Worm (Caenorhabditis elegans) whole organism, L3 larva: Measurements from ENCODE around the gene C28H8.5.
A peak's percentile ranks its signal among the peaks of the same experiment; 100 is the strongest.

Source experiments
- R02D3.7 ChIP-seq: fragments of 150-350 bp; optimal IDR thresholded peaks from 2 replicates; lab custom pipeline; 2014; ENCODE audit warnings: missing biosample characterization, missing genetic modification characterization
- ZK546.5 ChIP-seq: sonication (generic microtip); optimal IDR thresholded peaks from 2 replicates; lab custom pipeline; 2017; ENCODE audit warnings: missing biosample characterization, missing genetic modification characterization
- aly-2 ChIP-seq: fragments of 150-350 bp; optimal IDR thresholded peaks from 2 replicates; lab custom pipeline; 2014; ENCODE audit warnings: missing biosample characterization, missing genetic modification characterization
- ama-1 ChIP-seq: fragments of 150-350 bp; optimal IDR thresholded peaks from 2 replicates; lab custom pipeline; 2018
- ceh-16 ChIP-seq: sonication (generic microtip); optimal IDR thresholded peaks from 2 replicates; lab custom pipeline; 2017; ENCODE audit warnings: missing biosample characterization, missing genetic modification characterization
- ceh-82 ChIP-seq: fragments of 150-350 bp; optimal IDR thresholded peaks from 2 replicates; lab custom pipeline; 2014; ENCODE audit warnings: missing biosample characterization, missing genetic modification characterization
- daf-12 ChIP-seq: fragments of 150-350 bp; optimal IDR thresholded peaks from 2 replicates; lab custom pipeline; 2014; ENCODE audit warnings: missing biosample characterization, missing genetic modification reagents, missing genetic modification characterization
- egl-27 ChIP-seq: sonication (generic microtip); optimal IDR thresholded peaks from 4 replicates; lab custom pipeline; 2017; ENCODE audit warnings: missing biosample characterization, missing genetic modification reagents, missing genetic modification characterization
- egl-5 ChIP-seq: fragments of 150-350 bp; optimal IDR thresholded peaks from 2 replicates; lab custom pipeline; 2017; ENCODE audit warnings: missing biosample characterization, missing genetic modification reagents, missing genetic modification characterization, inconsistent platforms
- elt-1 ChIP-seq: fragments of 150-350 bp; optimal IDR thresholded peaks from 2 replicates; lab custom pipeline; 2014; ENCODE audit warnings: missing biosample characterization, missing genetic modification characterization
- elt-2 ChIP-seq: sonication (generic microtip); optimal IDR thresholded peaks from 2 replicates; lab custom pipeline; 2016; ENCODE audit warnings: missing genetic modification reagents, mild to moderate bottlenecking, missing genetic modification characterization, missing compliant biosample characterization
- elt-3 ChIP-seq, 3 experiments: fragments of 150-350 bp in 1 of 3; sonication (generic microtip) in 2 of 3; optimal IDR thresholded peaks; 2 replicates in 2 of 3; 4 replicates in 1 of 3; lab custom pipeline; 2014 to 2017; ENCODE audit warnings: missing biosample characterization in 3 of 3, missing genetic modification characterization in 3 of 3
- fkh-10 ChIP-seq: sonication (generic microtip); optimal IDR thresholded peaks from 2 replicates; lab custom pipeline; 2017; ENCODE audit warnings: missing biosample characterization, missing genetic modification reagents, missing genetic modification characterization
- fkh-2 ChIP-seq: fragments of 150-350 bp; optimal IDR thresholded peaks from 2 replicates; lab custom pipeline; 2014; ENCODE audit warnings: missing biosample characterization, missing genetic modification reagents, missing genetic modification characterization
- fos-1 ChIP-seq: fragments of 150-350 bp; optimal IDR thresholded peaks from 2 replicates; lab custom pipeline; 2014; ENCODE audit warnings: missing biosample characterization, missing genetic modification characterization
- hmg-11 ChIP-seq: sonication (generic microtip); optimal IDR thresholded peaks from 2 replicates; lab custom pipeline; 2016; ENCODE audit warnings: missing genetic modification characterization, missing compliant biosample characterization
- jun-1 ChIP-seq: fragments of 150-350 bp; optimal IDR thresholded peaks from 2 replicates; lab custom pipeline; 2014; ENCODE audit warnings: missing biosample characterization, missing genetic modification reagents, missing genetic modification characterization
- lin-15B ChIP-seq: fragments of 150-350 bp; optimal IDR thresholded peaks from 2 replicates; lab custom pipeline; 2014; ENCODE audit warnings: missing biosample characterization, missing genetic modification characterization
- lin-39 ChIP-seq: fragments of 150-350 bp; optimal IDR thresholded peaks from 2 replicates; lab custom pipeline; 2018; ENCODE audit warnings: missing biosample characterization, missing genetic modification reagents, missing genetic modification characterization
- lsy-12 ChIP-seq: sonication (generic microtip); optimal IDR thresholded peaks from 2 replicates; lab custom pipeline; 2016; ENCODE audit warnings: mild to moderate bottlenecking, missing genetic modification characterization, missing compliant biosample characterization
- mdl-1 ChIP-seq: fragments of 150-350 bp; optimal IDR thresholded peaks from 2 replicates; lab custom pipeline; 2014; ENCODE audit warnings: missing biosample characterization, missing genetic modification characterization
- nfya-1 ChIP-seq: sonication (generic microtip); optimal IDR thresholded peaks from 2 replicates; lab custom pipeline; 2017; ENCODE audit warnings: missing genetic modification characterization, mild to moderate bottlenecking, missing compliant biosample characterization, antibody characterized with exemption, moderate library complexity; ENCODE audit not compliant: insufficient read depth
- nhr-11 ChIP-seq: fragments of 150-350 bp; optimal IDR thresholded peaks from 2 replicates; lab custom pipeline; 2014; ENCODE audit warnings: missing biosample characterization, missing genetic modification characterization
- nhr-12 ChIP-seq: fragments of 150-350 bp; optimal IDR thresholded peaks from 2 replicates; lab custom pipeline; 2014; ENCODE audit warnings: missing biosample characterization, missing genetic modification characterization
- nhr-23 ChIP-seq: fragments of 150-350 bp; optimal IDR thresholded peaks from 2 replicates; lab custom pipeline; 2014; ENCODE audit warnings: missing biosample characterization, missing genetic modification reagents, missing genetic modification characterization
- nhr-237 ChIP-seq: fragments of 150-350 bp; optimal IDR thresholded peaks from 2 replicates; lab custom pipeline; 2014; ENCODE audit warnings: missing biosample characterization, missing genetic modification characterization
- nhr-25 ChIP-seq: sonication (generic microtip); optimal IDR thresholded peaks from 2 replicates; lab custom pipeline; 2017; ENCODE audit warnings: missing biosample characterization, missing genetic modification characterization
- nhr-28 ChIP-seq: fragments of 150-350 bp; optimal IDR thresholded peaks from 2 replicates; lab custom pipeline; 2014; ENCODE audit warnings: missing biosample characterization, missing genetic modification characterization
- nhr-43 ChIP-seq: sonication (generic microtip); optimal IDR thresholded peaks from 2 replicates; lab custom pipeline; 2016; ENCODE audit warnings: mild to moderate bottlenecking, missing genetic modification characterization, missing compliant biosample characterization; ENCODE audit not compliant: poor library complexity, severe bottlenecking
- nhr-67 ChIP-seq: fragments of 150-350 bp; optimal IDR thresholded peaks from 2 replicates; lab custom pipeline; 2014; ENCODE audit warnings: missing biosample characterization, missing genetic modification characterization
- nhr-76 ChIP-seq: fragments of 150-350 bp; sonication (generic microtip); optimal IDR thresholded peaks from 5 replicates; lab custom pipeline; 2014; ENCODE audit warnings: missing biosample characterization, missing genetic modification characterization
- nhr-77 ChIP-seq: fragments of 150-350 bp; optimal IDR thresholded peaks from 2 replicates; lab custom pipeline; 2014; ENCODE audit warnings: missing biosample characterization, missing genetic modification characterization
- pha-4 ChIP-seq: fragments of 150-350 bp; optimal IDR thresholded peaks from 2 replicates; lab custom pipeline; 2014; ENCODE audit warnings: missing biosample characterization, missing genetic modification reagents, missing genetic modification characterization
- sea-2 ChIP-seq: fragments of 150-350 bp; sonication (generic microtip); optimal IDR thresholded peaks from 4 replicates; lab custom pipeline; 2014; ENCODE audit warnings: missing biosample characterization, missing genetic modification reagents, missing genetic modification characterization
- skn-1 ChIP-seq: fragments of 150-350 bp; optimal IDR thresholded peaks from 2 replicates; lab custom pipeline; 2014; ENCODE audit warnings: missing biosample characterization, missing genetic modification characterization
- snpc-4 ChIP-seq: fragments of 150-350 bp; optimal IDR thresholded peaks from 2 replicates; lab custom pipeline; 2014; ENCODE audit warnings: missing biosample characterization, missing genetic modification characterization
- tbx-2 ChIP-seq: sonication (generic microtip); optimal IDR thresholded peaks from 2 replicates; lab custom pipeline; 2016; ENCODE audit warnings: mild to moderate bottlenecking, missing genetic modification characterization, missing compliant biosample characterization
- unc-39 ChIP-seq: sonication (generic microtip); optimal IDR thresholded peaks from 4 replicates; lab custom pipeline; 2017; ENCODE audit warnings: missing biosample characterization, missing genetic modification characterization
- unc-62 ChIP-seq: fragments of 150-350 bp; sonication (generic microtip); optimal IDR thresholded peaks from 4 replicates; lab custom pipeline; 2014; ENCODE audit warnings: missing biosample characterization, missing genetic modification reagents, missing genetic modification characterization
- ztf-11 ChIP-seq: fragments of 150-350 bp; optimal IDR thresholded peaks from 2 replicates; lab custom pipeline; 2014; ENCODE audit warnings: missing biosample characterization, missing genetic modification characterization

The C28H8.5 gene

ce11 chrIII:5840815-5841573 is 43.1 kb upstream of the C28H8.5 start:
- TF ChIP-seq elt-3 (tag; optimal IDR thresholded peaks at IDR 0.05; lab: Kevin White, UChicago) (no peak), ama-1 (peak; percentile 50), elt-1 (tag; lab: Kevin White, UChicago) (peak; percentile 62), daf-12 (tag; lab: Kevin White, UChicago) (no peak)
- TF ChIP-seq, all 47 proteins: peak for 2

DNA sequence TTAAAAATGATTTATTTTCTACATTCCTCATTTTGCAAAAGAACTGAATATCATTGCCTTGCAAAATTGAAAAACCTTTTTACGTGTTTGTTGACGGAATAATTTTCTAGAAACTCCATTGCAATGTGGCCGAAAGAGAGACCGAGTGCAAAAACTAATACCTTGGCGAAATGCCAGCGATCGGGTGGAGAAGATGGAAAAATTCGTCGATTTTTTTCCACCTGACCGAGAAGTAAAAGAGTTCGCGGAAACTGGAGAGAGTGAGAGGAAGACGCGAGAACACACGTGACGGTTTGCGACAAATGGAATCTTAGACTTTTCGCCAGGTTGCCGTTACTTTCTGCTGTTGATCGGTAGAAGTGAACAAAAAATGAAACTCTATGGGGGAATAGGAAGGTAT is 42.4 kb upstream of the C28H8.5 start:
- TF ChIP-seq daf-12 (tag; lab: Kevin White, UChicago): no peak
- TF ChIP-seq pha-4 (tag; lab: Kevin White, UChicago): peak; percentile 53
- TF ChIP-seq nhr-23 (tag; lab: Kevin White, UChicago): peak; percentile 56
- no peak for TF ChIP-seq elt-1 (tag; lab: Kevin White, UChicago)
- TF ChIP-seq nfya-1 (tag; lab: Kevin White, UChicago): peak; percentile 17
- peak; percentile 3 for TF ChIP-seq hmg-11
- TF ChIP-seq ceh-82 (tag; lab: Kevin White, UChicago): no peak
- TF ChIP-seq lsy-12: no peak
- no peak for TF ChIP-seq nhr-28 (tag; lab: Kevin White, UChicago)
- peak; percentile 74 for TF ChIP-seq nhr-25 (tag; lab: Kevin White, UChicago)
- TF ChIP-seq nhr-237: no peak
- TF ChIP-seq ZK546.5 (tag; lab: Kevin White, UChicago): no peak
- TF ChIP-seq nhr-43 (tag; lab: Kevin White, UChicago): no peak
- TF ChIP-seq nhr-11 (tag; lab: Kevin White, UChicago): no peak
- no peak for TF ChIP-seq nhr-77 (tag; lab: Kevin White, UChicago)
- no peak for TF ChIP-seq R02D3.7
- no peak for TF ChIP-seq nhr-76 (tag; lab: Kevin White, UChicago)
- TF ChIP-seq jun-1 (tag; lab: Kevin White, UChicago): peak; percentile 23
- no peak for TF ChIP-seq lin-15B (tag; lab: Kevin White, UChicago)
- no peak for TF ChIP-seq fos-1 (tag; lab: Kevin White, UChicago)
- TF ChIP-seq snpc-4 (tag; lab: Kevin White, UChicago): no peak
- TF ChIP-seq elt-3 (tag; optimal IDR thresholded peaks at IDR 0.05; lab: Kevin White, UChicago): no peak
- TF ChIP-seq tbx-2 (tag; lab: Kevin White, UChicago): no peak
- TF ChIP-seq egl-5: peak; percentile 20
- TF ChIP-seq mdl-1: peak; percentile 8

ce11 chrIII:5842920-5843319 is 41.2 kb upstream of the C28H8.5 start:
- TF ChIP-seq nfya-1 (tag; lab: Kevin White, UChicago) (peak; percentile 23), pha-4 (tag; lab: Kevin White, UChicago) (peak; percentile 60), elt-3 (tag; optimal IDR thresholded peaks at IDR 0.05; lab: Kevin White, UChicago) (no peak), unc-39 (tag; lab: Kevin White, UChicago) (no peak), hmg-11 (peak; percentile 7)

- TF ChIP-seq lin-39: peak; percentile 21
- peak; percentile 71 for TF ChIP-seq pha-4 (tag; lab: Kevin White, UChicago)
- no peak for TF ChIP-seq nhr-11 (tag; lab: Kevin White, UChicago)
- no peak for TF ChIP-seq nhr-77 (tag; lab: Kevin White, UChicago)
These were observed 40.4 kb upstream of the C28H8.5 start for ce11 chrIII:5843662-5844061.

- TF ChIP-seq sea-2 (GFP tag; lab: Kevin White, UChicago) (no peak), nhr-43 (tag; lab: Kevin White, UChicago) (no peak), nhr-12 (no peak), fkh-2 (tag; lab: Kevin White, UChicago) (no peak), lsy-12 (no peak), egl-27 (tag; lab: Kevin White, UChicago) (no peak), elt-2 (no peak), lin-39 (peak; percentile 74), nhr-25 (tag; lab: Kevin White, UChicago) (no peak), ceh-16 (tag; lab: Kevin White, UChicago) (no peak), fkh-10 (GFP tag; lab: Kevin White, UChicago) (peak; percentile 88), ztf-11 (no peak), tbx-2 (tag; lab: Kevin White, UChicago) (no peak), aly-2 (tag; lab: Kevin White, UChicago) (no peak), nhr-77 (tag; lab: Kevin White, UChicago) (no peak), skn-1 (tag; lab: Kevin White, UChicago) (peak; percentile 12), nhr-76 (tag; lab: Kevin White, UChicago) (no peak), nfya-1 (tag; lab: Kevin White, UChicago) (peak; percentile 85), pha-4 (tag; lab: Kevin White, UChicago) (no peak), nhr-67 (tag; lab: Kevin White, UChicago) (no peak), unc-62 (peak; percentile 35), nhr-11 (tag; lab: Kevin White, UChicago) (peak; percentile 56), R02D3.7 (no peak), nhr-23 (tag; lab: Kevin White, UChicago) (no peak), nhr-28 (tag; lab: Kevin White, UChicago) (no peak), nhr-237 (no peak), ceh-82 (tag; lab: Kevin White, UChicago) (no peak), ama-1 (no peak), elt-3 (tag; optimal IDR thresholded peaks at IDR 0.05; lab: Kevin White, UChicago) (no peak)
These were observed 38.6 kb upstream of the C28H8.5 start for ce11 chrIII:5845483-5845882.
